Fruit fly (Drosophila melanogaster) S2 (cell line): ENCODE data around the gene AOX1.

Source experiments
- CG8478 ChIP-seq: fragments of >200 bp; optimal IDR thresholded peaks from 2 replicates; lab custom pipeline; 2018
- CTCF ChIP-seq, 2 experiments: fragments of >200 bp; optimal IDR thresholded peaks; 2 replicates each; lab custom pipeline; 2018

dm6 chr3R:15485866-15486265, 51.2 kb downstream of the AOX1 start, which contains the start of gene obe:
- TF ChIP-seq CG8478 (lab: Kevin White, UChicago), result no peak
- TF ChIP-seq CTCF (optimal IDR thresholded peaks at IDR 0.05; lab: Kevin White, UChicago), result peak; percentile 50 to 52
